Worm (Caenorhabditis elegans): Measurements from ENCODE around the gene fbxa-134.

Gene fbxa-134

DNA sequence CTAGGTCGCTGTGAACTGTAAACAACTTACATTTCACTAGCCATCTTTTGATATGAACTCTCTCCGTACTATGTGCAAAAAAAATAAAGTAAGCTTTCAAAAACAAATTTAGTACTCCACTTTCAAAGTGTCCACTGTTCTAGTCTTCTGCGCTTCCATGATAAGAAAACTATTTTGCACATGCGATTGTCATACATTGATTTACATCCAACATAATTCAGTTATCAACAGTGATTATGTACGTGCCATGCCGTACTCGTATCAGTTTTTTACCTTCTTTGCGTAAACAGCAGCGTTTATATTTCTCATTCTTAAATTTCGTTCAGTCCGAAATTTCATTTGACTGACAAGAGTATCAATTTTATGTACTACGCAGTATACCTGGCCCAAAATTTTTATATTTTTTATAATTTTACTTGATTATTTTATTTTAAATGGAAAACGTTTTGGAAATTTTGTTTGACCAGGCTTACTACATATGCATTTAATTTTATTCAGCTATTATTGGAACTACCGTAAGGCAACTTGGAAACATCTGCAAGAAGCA, at the start of gene fbxa-134, which contains the start of gene F47H4.2:
TSS of gene fbxa-134 (minus strand) at position 44 of the 547 bp plus-strand sequence.
TSS of gene F47H4.2 (plus strand) at position 497 of the 547 bp plus-strand sequence.
- TF ChIP-seq pqm-1 (tag; optimal IDR thresholded peaks at IDR 0.05) = peak; percentile 51
- TF ChIP-seq elt-2 (tag; optimal IDR thresholded peaks at IDR 0.05) = peak; percentile 78
- no peak for TF ChIP-seq nhr-77 (tag; optimal IDR thresholded peaks at IDR 0.05)

DNA sequence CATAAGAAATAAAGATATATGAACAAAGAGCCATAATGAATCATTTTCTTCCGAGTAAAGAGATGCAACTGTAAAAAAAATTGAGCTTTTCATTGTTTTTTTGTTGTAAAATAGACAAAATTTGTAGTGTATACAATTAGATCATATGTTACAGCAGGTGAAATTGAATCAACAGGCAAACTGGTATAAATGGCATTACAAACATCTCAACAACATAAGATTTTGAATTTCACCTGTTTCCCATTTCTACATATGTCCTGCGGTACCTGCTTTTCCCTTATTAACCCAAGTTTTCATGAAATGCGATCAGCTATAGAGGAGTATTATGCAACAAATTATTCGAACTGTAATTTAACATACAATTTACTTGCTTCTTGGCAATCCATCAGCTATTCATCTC, 42.7 kb upstream of the fbxa-134 start, which contains the start of gene srh-120:
TSS of gene srh-120 (plus strand) at position 301 of the 400 bp plus-strand sequence.
- TF ChIP-seq ceh-90 (tag; optimal IDR thresholded peaks at IDR 0.05) (no peak), efl-1 (optimal IDR thresholded peaks at IDR 0.05) (no peak), efl-1 (GFP tag; optimal IDR thresholded peaks at IDR 0.05 in 1 of 2) (peak in 1 of 2 experiments; percentile 39)

DNA sequence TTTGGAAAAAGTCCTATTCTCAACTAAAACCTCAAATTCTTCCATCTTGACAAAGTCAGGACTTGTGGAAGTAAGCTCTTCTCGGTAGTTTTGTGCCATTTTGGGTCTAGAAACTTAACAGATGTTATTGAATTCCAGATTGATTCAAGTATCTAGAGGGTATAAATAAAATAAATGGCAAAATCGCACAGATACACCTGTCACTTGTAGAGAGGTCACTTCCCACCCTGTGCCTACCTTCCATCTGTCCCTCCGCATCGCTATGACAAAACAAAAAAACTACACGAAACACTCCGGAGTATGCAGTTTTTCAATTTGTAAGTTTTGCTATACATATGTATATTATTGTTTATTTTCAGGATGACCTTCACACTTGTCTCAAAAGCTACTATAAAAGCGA, 27.3 kb upstream of the fbxa-134 start, which contains the start of gene Y20C6A.4:
TSS of gene Y20C6A.4 (plus strand) at position 301 of the 400 bp plus-strand sequence.
- TF ChIP-seq egl-27 (tag; optimal IDR thresholded peaks at IDR 0.05) (no peak), ceh-90 (tag; optimal IDR thresholded peaks at IDR 0.05) (no peak), lin-13 (GFP tag; optimal IDR thresholded peaks at IDR 0.05) (no peak)

DNA sequence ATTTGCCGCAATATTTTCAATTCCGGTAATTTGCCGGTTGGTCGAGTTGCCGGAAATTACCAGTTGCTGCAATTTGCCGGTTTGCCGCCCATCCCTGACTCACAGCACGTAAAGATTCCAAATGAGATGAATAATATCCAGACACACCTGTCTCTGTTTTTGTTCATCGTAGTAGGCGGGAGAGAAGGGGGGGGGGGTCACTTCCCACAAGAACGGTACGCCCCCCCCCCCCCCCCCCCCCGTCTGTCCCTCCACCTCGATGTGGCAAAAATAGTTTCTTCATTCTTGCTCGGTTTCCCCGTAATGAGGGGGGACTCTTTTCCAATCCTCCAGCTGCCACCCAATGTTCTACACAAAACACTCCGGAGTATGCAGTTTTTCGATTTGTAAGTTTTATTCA, 24.5 kb upstream of the fbxa-134 start, which contains the start of gene fbxb-7:
TSS of gene fbxb-7 (plus strand) at position 267 of the 400 bp plus-strand sequence.
- TF ChIP-seq hlh-4 (tag; optimal IDR thresholded peaks at IDR 0.05) (no peak), nhr-76 (tag; optimal IDR thresholded peaks at IDR 0.05) (no peak), ceh-8 (GFP tag; optimal IDR thresholded peaks at IDR 0.05) (peak; percentile 23)

DNA sequence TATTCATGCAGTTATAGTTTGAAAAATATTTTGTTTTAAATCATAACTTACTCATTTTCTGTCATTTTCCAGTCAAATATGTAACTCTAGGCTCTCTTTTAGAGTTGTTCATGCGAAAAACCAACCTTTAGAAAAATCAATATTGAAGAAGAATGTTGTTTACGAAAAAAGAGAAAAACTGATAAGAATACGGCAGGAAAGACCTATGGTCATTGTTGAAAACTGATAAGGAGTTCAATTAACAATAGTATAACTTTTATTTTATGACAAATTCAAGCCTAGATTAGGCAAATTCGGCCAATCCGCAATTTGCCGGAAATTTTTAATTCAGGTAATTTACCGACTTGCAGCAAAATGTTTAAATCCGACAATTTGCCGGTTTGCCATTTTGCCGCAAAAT, 24.0 kb upstream of the fbxa-134 start, which contains the start of gene Y20C6A.1:
TSS of gene Y20C6A.1 (minus strand) at position 107 of the 400 bp plus-strand sequence.
- TF ChIP-seq sptf-1 (tag; optimal IDR thresholded peaks at IDR 0.05) (no peak), lin-35 (GFP tag; optimal IDR thresholded peaks at IDR 0.05) (no peak), elt-2 (tag; optimal IDR thresholded peaks at IDR 0.05) (peak; percentile 58)

DNA sequence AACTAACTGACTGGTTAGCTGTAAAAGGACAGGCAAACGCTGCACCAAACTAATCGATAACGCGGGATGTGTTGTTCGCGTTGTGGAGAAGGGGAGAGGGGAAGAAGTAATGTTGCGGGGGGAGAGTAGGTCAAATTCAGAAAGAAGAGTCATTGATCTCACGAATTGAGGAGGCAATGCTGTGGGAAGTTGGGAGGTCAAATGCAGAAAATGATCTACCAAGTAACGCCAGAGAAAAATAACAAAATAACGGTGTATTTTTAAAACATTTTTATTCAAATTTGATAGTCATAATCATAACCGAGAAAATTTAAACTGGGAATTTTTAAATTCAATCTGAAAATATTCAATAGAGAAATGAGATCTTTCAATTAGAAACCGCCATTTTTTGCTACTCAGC, 2.6 kb downstream of the fbxa-134 start, which contains the start of gene lsy-27:
TSS of gene lsy-27 (minus strand) at position 101 of the 400 bp plus-strand sequence.
- TF ChIP-seq xbp-1 (tag; optimal IDR thresholded peaks at IDR 0.05) = no peak
- TF ChIP-seq lsy-2 (tag; optimal IDR thresholded peaks at IDR 0.05) = no peak
- no peak for TF ChIP-seq zag-1 (tag; optimal IDR thresholded peaks at IDR 0.05)
- TF ChIP-seq rnt-1 (tag; optimal IDR thresholded peaks at IDR 0.05) = no peak
- TF ChIP-seq unc-98 (GFP tag; IDR thresholded peaks at IDR 0.05) = no peak
- TF ChIP-seq irx-1 (tag; optimal IDR thresholded peaks at IDR 0.05) = no peak
- no peak for TF ChIP-seq dsc-1 (tag; optimal IDR thresholded peaks at IDR 0.05)
- no peak for TF ChIP-seq fkh-8 (tag; optimal IDR thresholded peaks at IDR 0.05)
- no peak for TF ChIP-seq C16A3.4 (tag; optimal IDR thresholded peaks at IDR 0.05)
- no peak for TF ChIP-seq skn-1 (tag; optimal IDR thresholded peaks at IDR 0.05)
- no peak for TF ChIP-seq ceh-90 (tag; optimal IDR thresholded peaks at IDR 0.05)
- TF ChIP-seq ceh-63 (GFP tag; optimal IDR thresholded peaks at IDR 0.05) = no peak
- TF ChIP-seq efl-3 (GFP tag; optimal IDR thresholded peaks at IDR 0.05) = no peak
- no peak for TF ChIP-seq ces-1 (GFP tag; optimal IDR thresholded peaks at IDR 0.05)
- no peak for TF ChIP-seq vab-15 (tag; optimal IDR thresholded peaks at IDR 0.05)
- TF ChIP-seq ets-5 (GFP tag; IDR thresholded peaks at IDR 0.05) = no peak
- TF ChIP-seq C34B4.2 (tag; optimal IDR thresholded peaks at IDR 0.05) = no peak
- TF ChIP-seq pax-3 (tag; optimal IDR thresholded peaks at IDR 0.05) = no peak

DNA sequence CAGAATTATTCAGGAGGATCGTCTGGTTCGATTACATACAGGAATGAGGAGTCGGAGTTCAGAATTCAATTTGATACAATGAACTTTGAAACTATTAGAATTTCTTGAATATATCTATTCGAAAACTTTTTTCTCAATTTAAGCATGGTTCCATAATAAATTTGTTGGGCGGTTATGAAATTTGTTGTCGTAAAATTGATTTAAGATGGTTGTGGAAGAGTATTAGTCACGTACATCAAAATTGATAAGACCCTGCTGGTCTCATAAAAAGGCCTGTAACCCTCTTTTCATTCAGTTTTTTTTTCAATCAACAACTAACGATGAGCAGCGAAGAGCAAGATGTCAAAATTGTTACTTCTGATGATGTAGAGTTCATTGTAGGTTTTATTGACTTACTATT, 5.1 kb downstream of the fbxa-134 start, which contains the start of gene skr-5:
TSS of gene skr-5 (plus strand) at position 301 of the 400 bp plus-strand sequence.
- TF ChIP-seq aly-2 (tag; optimal IDR thresholded peaks at IDR 0.05) (no peak), nhr-20 (tag; optimal IDR thresholded peaks at IDR 0.05) (no peak), nhr-76 (tag; optimal IDR thresholded peaks at IDR 0.05) (no peak), ceh-8 (GFP tag; optimal IDR thresholded peaks at IDR 0.05) (no peak), Y116A8C.19 (tag; optimal IDR thresholded peaks at IDR 0.05; ENCODE audit: borderline replicate concordance) (no peak), jun-1 (tag; optimal IDR thresholded peaks at IDR 0.05) (no peak), mef-2 (tag; optimal IDR thresholded peaks at IDR 0.05) (no peak), vab-15 (tag; optimal IDR thresholded peaks at IDR 0.05) (no peak), F16B12.6 (tag; optimal IDR thresholded peaks at IDR 0.05) (no peak), skn-1 (tag; optimal IDR thresholded peaks at IDR 0.05) (no peak), egl-27 (tag; optimal IDR thresholded peaks at IDR 0.05) (no peak), fkh-10 (GFP tag; optimal IDR thresholded peaks at IDR 0.05) (no peak), hpl-2 (GFP tag; optimal IDR thresholded peaks at IDR 0.05) (no peak), nhr-47 (tag; optimal IDR thresholded peaks at IDR 0.05) (no peak), ztf-11 (tag; optimal IDR thresholded peaks at IDR 0.05) (no peak), irx-1 (tag; optimal IDR thresholded peaks at IDR 0.05) (no peak)

Measured in whole organism, L1 larva.